Worm (Caenorhabditis elegans) whole organism, L3 larva: ENCODE results near the gene lgc-24.

Experiments used
- ZK546.5 ChIP-seq: sonication (generic microtip); optimal IDR thresholded peaks from 2 replicates; lab custom pipeline; 2017; ENCODE audit warnings: missing biosample characterization, missing genetic modification characterization
- aly-2 ChIP-seq: fragments of 150-350 bp; optimal IDR thresholded peaks from 2 replicates; lab custom pipeline; 2014; ENCODE audit warnings: missing biosample characterization, missing genetic modification characterization
- ama-1 ChIP-seq: fragments of 150-350 bp; optimal IDR thresholded peaks from 2 replicates; lab custom pipeline; 2018
- ceh-28 ChIP-seq: fragments of 150-350 bp; optimal IDR thresholded peaks from 2 replicates; lab custom pipeline; 2014; ENCODE audit warnings: missing biosample characterization, missing genetic modification reagents, missing genetic modification characterization
- daf-12 ChIP-seq: fragments of 150-350 bp; optimal IDR thresholded peaks from 2 replicates; lab custom pipeline; 2014; ENCODE audit warnings: missing biosample characterization, missing genetic modification reagents, missing genetic modification characterization
- egl-27 ChIP-seq: sonication (generic microtip); optimal IDR thresholded peaks from 4 replicates; lab custom pipeline; 2017; ENCODE audit warnings: missing biosample characterization, missing genetic modification reagents, missing genetic modification characterization
- egl-5 ChIP-seq: fragments of 150-350 bp; optimal IDR thresholded peaks from 2 replicates; lab custom pipeline; 2017; ENCODE audit warnings: missing biosample characterization, missing genetic modification reagents, missing genetic modification characterization, inconsistent platforms
- elt-2 ChIP-seq: sonication (generic microtip); optimal IDR thresholded peaks from 2 replicates; lab custom pipeline; 2016; ENCODE audit warnings: missing genetic modification reagents, mild to moderate bottlenecking, missing genetic modification characterization, missing compliant biosample characterization
- eor-1 ChIP-seq, 2 experiments: fragments of 150-350 bp; optimal IDR thresholded peaks; 2 replicates each; lab custom pipeline; 2014 to 2018; ENCODE audit warnings: missing biosample characterization in 2 of 2, missing genetic modification characterization in 2 of 2
- fkh-10 ChIP-seq: sonication (generic microtip); optimal IDR thresholded peaks from 2 replicates; lab custom pipeline; 2017; ENCODE audit warnings: missing biosample characterization, missing genetic modification reagents, missing genetic modification characterization
- fos-1 ChIP-seq: fragments of 150-350 bp; optimal IDR thresholded peaks from 2 replicates; lab custom pipeline; 2014; ENCODE audit warnings: missing biosample characterization, missing genetic modification characterization
- jun-1 ChIP-seq: fragments of 150-350 bp; optimal IDR thresholded peaks from 2 replicates; lab custom pipeline; 2014; ENCODE audit warnings: missing biosample characterization, missing genetic modification reagents, missing genetic modification characterization
- lin-15B ChIP-seq: fragments of 150-350 bp; optimal IDR thresholded peaks from 2 replicates; lab custom pipeline; 2014; ENCODE audit warnings: missing biosample characterization, missing genetic modification characterization
- lin-39 ChIP-seq: fragments of 150-350 bp; optimal IDR thresholded peaks from 2 replicates; lab custom pipeline; 2018; ENCODE audit warnings: missing biosample characterization, missing genetic modification reagents, missing genetic modification characterization
- mdl-1 ChIP-seq: fragments of 150-350 bp; optimal IDR thresholded peaks from 2 replicates; lab custom pipeline; 2014; ENCODE audit warnings: missing biosample characterization, missing genetic modification characterization
- mml-1 ChIP-seq: fragments of 150-350 bp; sonication (generic microtip); optimal IDR thresholded peaks from 3 replicates; lab custom pipeline; 2014; ENCODE audit warnings: missing biosample characterization, missing genetic modification characterization
- nfya-1 ChIP-seq: sonication (generic microtip); optimal IDR thresholded peaks from 2 replicates; lab custom pipeline; 2017; ENCODE audit warnings: missing genetic modification characterization, mild to moderate bottlenecking, missing compliant biosample characterization, antibody characterized with exemption, moderate library complexity; ENCODE audit not compliant: insufficient read depth
- nhr-23 ChIP-seq: fragments of 150-350 bp; optimal IDR thresholded peaks from 2 replicates; lab custom pipeline; 2014; ENCODE audit warnings: missing biosample characterization, missing genetic modification reagents, missing genetic modification characterization
- nhr-25 ChIP-seq: sonication (generic microtip); optimal IDR thresholded peaks from 2 replicates; lab custom pipeline; 2017; ENCODE audit warnings: missing biosample characterization, missing genetic modification characterization
- nhr-43 ChIP-seq: sonication (generic microtip); optimal IDR thresholded peaks from 2 replicates; lab custom pipeline; 2016; ENCODE audit warnings: mild to moderate bottlenecking, missing genetic modification characterization, missing compliant biosample characterization; ENCODE audit not compliant: poor library complexity, severe bottlenecking
- nhr-67 ChIP-seq: fragments of 150-350 bp; optimal IDR thresholded peaks from 2 replicates; lab custom pipeline; 2014; ENCODE audit warnings: missing biosample characterization, missing genetic modification characterization
- nhr-76 ChIP-seq: fragments of 150-350 bp; sonication (generic microtip); optimal IDR thresholded peaks from 5 replicates; lab custom pipeline; 2014; ENCODE audit warnings: missing biosample characterization, missing genetic modification characterization
- nhr-77 ChIP-seq: fragments of 150-350 bp; optimal IDR thresholded peaks from 2 replicates; lab custom pipeline; 2014; ENCODE audit warnings: missing biosample characterization, missing genetic modification characterization
- pha-4 ChIP-seq: fragments of 150-350 bp; optimal IDR thresholded peaks from 2 replicates; lab custom pipeline; 2014; ENCODE audit warnings: missing biosample characterization, missing genetic modification reagents, missing genetic modification characterization
- pqm-1 ChIP-seq: fragments of 150-350 bp; optimal IDR thresholded peaks from 2 replicates; lab custom pipeline; 2017; ENCODE audit warnings: missing biosample characterization, missing genetic modification characterization, inconsistent platforms
- skn-1 ChIP-seq: fragments of 150-350 bp; optimal IDR thresholded peaks from 2 replicates; lab custom pipeline; 2014; ENCODE audit warnings: missing biosample characterization, missing genetic modification characterization
- snpc-4 ChIP-seq: fragments of 150-350 bp; optimal IDR thresholded peaks from 2 replicates; lab custom pipeline; 2014; ENCODE audit warnings: missing biosample characterization, missing genetic modification characterization
- unc-39 ChIP-seq: sonication (generic microtip); optimal IDR thresholded peaks from 4 replicates; lab custom pipeline; 2017; ENCODE audit warnings: missing biosample characterization, missing genetic modification characterization
- unc-62 ChIP-seq: fragments of 150-350 bp; sonication (generic microtip); optimal IDR thresholded peaks from 4 replicates; lab custom pipeline; 2014; ENCODE audit warnings: missing biosample characterization, missing genetic modification reagents, missing genetic modification characterization
- ztf-11 ChIP-seq: fragments of 150-350 bp; optimal IDR thresholded peaks from 2 replicates; lab custom pipeline; 2014; ENCODE audit warnings: missing biosample characterization, missing genetic modification characterization

lgc-24 gene

ce11 chrX:12033937-12034336 lies 34.4 kb upstream of the lgc-24 start, which contains the start of gene tsp-20:
Gene tsp-20 (minus strand): TSS chrX:12034037.
- no peak for TF ChIP-seq unc-39 (tag; lab: Kevin White, UChicago)
- TF ChIP-seq nhr-43 (tag; lab: Kevin White, UChicago), result no peak
- TF ChIP-seq unc-62 (GFP tag; lab: Kevin White, UChicago), result no peak
- no peak for TF ChIP-seq ceh-28 (tag; lab: Kevin White, UChicago)

ce11 chrX:12034661-12035060 lies 33.7 kb upstream of the lgc-24 start:
- no peak for TF ChIP-seq elt-2 (tag; lab: Kevin White, UChicago)
- TF ChIP-seq, all 47 proteins: peak for 0

- TF ChIP-seq egl-27 (no peak), lin-15B (tag; lab: Kevin White, UChicago) (no peak), fos-1 (tag; lab: Kevin White, UChicago) (no peak), nhr-25 (tag; lab: Kevin White, UChicago) (no peak), pqm-1 (tag; lab: Kevin White, UChicago) (no peak)
Measured at ce11 chrX:12036114-12036513, 32.2 kb upstream of the lgc-24 start.

- TF ChIP-seq mml-1 (tag; lab: Kevin White, UChicago), result no peak
- no peak for TF ChIP-seq daf-12 (tag; lab: Kevin White, UChicago)
- no peak for TF ChIP-seq nhr-25 (tag; lab: Kevin White, UChicago)
- no peak for TF ChIP-seq egl-5
- TF ChIP-seq skn-1 (tag; lab: Kevin White, UChicago), result no peak
- TF ChIP-seq nhr-76 (tag; lab: Kevin White, UChicago), result no peak
- TF ChIP-seq unc-39 (tag; lab: Kevin White, UChicago), result no peak
- no peak for TF ChIP-seq nfya-1
- no peak for TF ChIP-seq nhr-67 (tag; lab: Kevin White, UChicago)
Measured at ce11 chrX:12037978-12038377, 30.4 kb upstream of the lgc-24 start.

ce11 chrX:12038728-12039127 lies 29.6 kb upstream of the lgc-24 start:
- TF ChIP-seq elt-2 (tag; lab: Kevin White, UChicago) (no peak), jun-1 (tag; lab: Kevin White, UChicago) (no peak), lin-39 (peak; percentile 25), lin-15B (tag; lab: Kevin White, UChicago) (no peak), ztf-11 (tag; lab: Kevin White, UChicago) (no peak), fkh-10 (GFP tag; lab: Kevin White, UChicago) (no peak)

ce11 chrX:12056973-12057372 lies 11.4 kb upstream of the lgc-24 start, which contains the start of gene B0198.3:
Gene B0198.3 (minus strand): TSS chrX:12057073.
- TF ChIP-seq fkh-10 (GFP tag; lab: Kevin White, UChicago) (no peak), mdl-1 (tag; lab: Kevin White, UChicago) (no peak), ama-1 (no peak), nhr-23 (tag; lab: Kevin White, UChicago) (no peak), nhr-67 (tag; lab: Kevin White, UChicago) (no peak), nhr-77 (tag; lab: Kevin White, UChicago) (no peak), aly-2 (tag; lab: Kevin White, UChicago) (no peak), pha-4 (tag; lab: Kevin White, UChicago) (no peak), eor-1 (tag; optimal IDR thresholded peaks at IDR 0.05; lab: Kevin White, UChicago) (no peak), ZK546.5 (tag; lab: Kevin White, UChicago) (no peak)

- no peak for TF ChIP-seq snpc-4 (tag; lab: Kevin White, UChicago)
Measured at ce11 chrX:12064908-12065307, 3.4 kb upstream of the lgc-24 start, which contains the start of gene lgc-23. Gene lgc-23 (plus strand): TSS chrX:12065208.
